Worm (Caenorhabditis elegans): ENCODE data around the gene C15C8.6.
A peak's percentile ranks its signal among the peaks of the same experiment; 100 is the strongest.

Gene C15C8.6

ce11 chrV:12786340-12786739, 35.0 kb upstream of the C15C8.6 start:
- no peak for TF ChIP-seq egrh-3 (GFP tag; IDR thresholded peaks at IDR 0.05)
- TF ChIP-seq K12H6.12 (tag; optimal IDR thresholded peaks at IDR 0.05) = no peak
- no peak for TF ChIP-seq Y53G8AR.9 (GFP tag; conservative IDR thresholded peaks at IDR 0.05)
- no peak for TF ChIP-seq T26A5.8 (tag; optimal IDR thresholded peaks at IDR 0.05)

- TF ChIP-seq T26A5.8 (tag; optimal IDR thresholded peaks at IDR 0.05) (no peak), pbrm-1 (GFP tag; IDR thresholded peaks at IDR 0.05) (no peak), B0019.2 (GFP tag; conservative IDR thresholded peaks at IDR 0.05) (no peak), lin-40 (tag; optimal IDR thresholded peaks at IDR 0.05) (no peak), attf-5 (GFP tag; optimal IDR thresholded peaks at IDR 0.05) (no peak)
These were observed 33.5 kb upstream of the C15C8.6 start, which contains the start of gene sre-20 for ce11 chrV:12784861-12785260. sre-20 (minus strand) TSS chrV:12784961.

ce11 chrV:12780248-12780647, 28.9 kb upstream of the C15C8.6 start:
- TF ChIP-seq Y67H2A.10 (GFP tag; conservative IDR thresholded peaks at IDR 0.05) (no peak), F55B11.4 (tag; optimal IDR thresholded peaks at IDR 0.05; ENCODE audit: borderline replicate concordance, insufficient read depth) (no peak), cebp-1 (GFP tag; IDR thresholded peaks at IDR 0.05) (0 out of 2 replicates have a peak, but pooled peaks have one; percentile 60), cebp-1 (tag; optimal IDR thresholded peaks at IDR 0.05) (no peak), tbx-9 (tag; optimal IDR thresholded peaks at IDR 0.05; ENCODE audit: borderline replicate concordance) (no peak), snpc-1.1 (tag; optimal IDR thresholded peaks at IDR 0.05; ENCODE audit: insufficient read depth) (peak; percentile 2), lin-35 (GFP tag; optimal IDR thresholded peaks at IDR 0.05) (no peak), repo-1 (tag; optimal IDR thresholded peaks at IDR 0.05) (peak; percentile 15), nhr-80 (tag; optimal IDR thresholded peaks at IDR 0.05) (no peak), F22D6.2 (tag; optimal IDR thresholded peaks at IDR 0.05) (no peak), ccch-3 (GFP tag; optimal IDR thresholded peaks at IDR 0.05) (no peak), egl-44 (GFP tag; IDR thresholded peaks at IDR 0.05) (no peak; the same call in 1 of the 2 replicates), ekl-4 (GFP tag; IDR thresholded peaks at IDR 0.05) (peak; percentile 68; the same call in 1 of the 2 replicates), lin-40 (tag; optimal IDR thresholded peaks at IDR 0.05) (peak; percentile 14), snpc-3.4 (tag; optimal IDR thresholded peaks at IDR 0.05) (peak; percentile 65), efl-1 (GFP tag; optimal IDR thresholded peaks at IDR 0.05) (no peak), ceh-58 (GFP tag; IDR thresholded peaks at IDR 0.05) (peak; percentile 83; the same call in 1 of the 2 replicates), F49E8.2 (tag; optimal IDR thresholded peaks at IDR 0.05; ENCODE audit: insufficient read depth) (no peak), ztf-18 (tag; optimal IDR thresholded peaks at IDR 0.05) (peak; percentile 79), ceh-79 (tag; optimal IDR thresholded peaks at IDR 0.05) (peak; percentile 69), hlh-26 (GFP tag; conservative IDR thresholded peaks at IDR 0.05) (no peak), egl-18 (GFP tag; IDR thresholded peaks at IDR 0.05) (no peak), C17E4.6 (GFP tag; IDR thresholded peaks at IDR 0.05) (0 out of 2 replicates have a peak, but pooled peaks have one; percentile 21), lin-26 (GFP tag; IDR thresholded peaks at IDR 0.05) (peak; percentile 97), bed-1 (GFP tag; IDR thresholded peaks at IDR 0.05) (no peak), dox-1 (GFP tag; IDR thresholded peaks at IDR 0.05) (no peak; the same call in 1 of the 2 replicates), Y53F4B.3 (GFP tag; IDR thresholded peaks at IDR 0.05) (no peak), nhr-90 (tag; optimal IDR thresholded peaks at IDR 0.05) (peak; percentile 75), nhr-179 (tag; optimal IDR thresholded peaks at IDR 0.05) (no peak), zim-3 (tag; optimal IDR thresholded peaks at IDR 0.05) (peak; percentile 91), K11D2.4 (GFP tag; IDR thresholded peaks at IDR 0.05) (no peak), nfya-2 (GFP tag; IDR thresholded peaks at IDR 0.05) (no peak), B0261.1 (tag; optimal IDR thresholded peaks at IDR 0.05) (peak; percentile 85), madf-10 (tag; optimal IDR thresholded peaks at IDR 0.05) (peak; percentile 47), lag-1 (GFP tag; IDR thresholded peaks at IDR 0.05) (no peak), let-526 (GFP tag; IDR thresholded peaks at IDR 0.05) (peak; percentile 60; the same call in 1 of the 2 replicates), him-1 (tag; optimal IDR thresholded peaks at IDR 0.05) (peak; percentile 76), B0019.2 (GFP tag; conservative IDR thresholded peaks at IDR 0.05) (no peak), F37B4.10 (GFP tag; IDR thresholded peaks at IDR 0.05) (0 out of 2 replicates have a peak, but pooled peaks have one; percentile 45)

Measured in whole organism, young adult.